Worm (Caenorhabditis elegans): ENCODE measurements around the gene acl-7.

ce11 chrII:12840057-12840456 lies 23.8 kb upstream of the acl-7 start, which contains the start of gene lgc-35:
- TF ChIP-seq unc-55 (GFP tag; optimal IDR thresholded peaks at IDR 0.05): no peak
- no peak for TF ChIP-seq snpc-4 (tag; optimal IDR thresholded peaks at IDR 0.05)
- TF ChIP-seq skn-1 (tag; optimal IDR thresholded peaks at IDR 0.05): no peak
- no peak for TF ChIP-seq unc-39 (tag; optimal IDR thresholded peaks at IDR 0.05)
- TF ChIP-seq nhr-6 (tag; optimal IDR thresholded peaks at IDR 0.05): no peak
- TF ChIP-seq ztf-11 (tag; optimal IDR thresholded peaks at IDR 0.05): no peak

Measured in whole organism, L2 larva.